Worm (Caenorhabditis elegans): Measurements from ENCODE around the gene C09G5.14.

The C09G5.14 gene

ce11 chrII:10723069-10723468 is at the start of gene C09G5.14:
C09G5.14 (minus strand) TSS chrII:10723169.
- TF ChIP-seq mbf-1 (tag; optimal IDR thresholded peaks at IDR 0.05) (no peak), nhr-21 (tag; optimal IDR thresholded peaks at IDR 0.05) (no peak), crh-2 (tag; optimal IDR thresholded peaks at IDR 0.05) (no peak), dmd-4 (tag; optimal IDR thresholded peaks at IDR 0.05) (no peak), blmp-1 (tag; optimal IDR thresholded peaks at IDR 0.05; ENCODE audit: insufficient read depth) (no peak), ceh-16 (tag; optimal IDR thresholded peaks at IDR 0.05) (no peak), unc-62 (GFP tag; optimal IDR thresholded peaks at IDR 0.05) (no peak), sem-4 (tag; optimal IDR thresholded peaks at IDR 0.05) (no peak), nhr-23 (tag; optimal IDR thresholded peaks at IDR 0.05) (no peak), peb-1 (tag; optimal IDR thresholded peaks at IDR 0.05) (no peak), ZK546.5 (tag; optimal IDR thresholded peaks at IDR 0.05) (no peak), nhr-77 (tag; optimal IDR thresholded peaks at IDR 0.05) (no peak), nhr-237 (tag; optimal IDR thresholded peaks at IDR 0.05) (no peak), lin-11 (tag; optimal IDR thresholded peaks at IDR 0.05) (no peak), sma-9 (GFP tag; optimal IDR thresholded peaks at IDR 0.05) (no peak), sma-9 (tag; optimal IDR thresholded peaks at IDR 0.05) (no peak), Y55F3AM.14 (GFP tag; optimal IDR thresholded peaks at IDR 0.05) (no peak)

- no peak for TF ChIP-seq gmeb-1 (tag; optimal IDR thresholded peaks at IDR 0.05)
- peak; percentile 25 for TF ChIP-seq C34F6.9 (tag; optimal IDR thresholded peaks at IDR 0.05)
- no peak for TF ChIP-seq nhr-77 (tag; optimal IDR thresholded peaks at IDR 0.05)
- TF ChIP-seq crh-2 (tag; optimal IDR thresholded peaks at IDR 0.05) = no peak
- TF ChIP-seq ztf-11 (tag; optimal IDR thresholded peaks at IDR 0.05) = no peak
- peak; percentile 11 for TF ChIP-seq unc-55 (GFP tag; optimal IDR thresholded peaks at IDR 0.05)
- TF ChIP-seq sma-9 (GFP tag; optimal IDR thresholded peaks at IDR 0.05) = peak; percentile 28
- no peak for TF ChIP-seq sma-9 (tag; optimal IDR thresholded peaks at IDR 0.05)
- TF ChIP-seq nhr-6 (tag; optimal IDR thresholded peaks at IDR 0.05) = no peak
- TF ChIP-seq lin-39 (tag; optimal IDR thresholded peaks at IDR 0.05) = no peak
- no peak for TF ChIP-seq peb-1 (tag; optimal IDR thresholded peaks at IDR 0.05)
- no peak for TF ChIP-seq blmp-1 (tag; optimal IDR thresholded peaks at IDR 0.05; ENCODE audit: insufficient read depth)
- TF ChIP-seq unc-39 (tag; optimal IDR thresholded peaks at IDR 0.05) = no peak
- no peak for TF ChIP-seq mdl-1 (tag; optimal IDR thresholded peaks at IDR 0.05)
These were observed 46.3 kb upstream of the C09G5.14 start for ce11 chrII:10769291-10769690.

- TF ChIP-seq lin-39 (tag; optimal IDR thresholded peaks at IDR 0.05) (no peak), nhr-237 (tag; optimal IDR thresholded peaks at IDR 0.05) (no peak), fos-1 (tag; optimal IDR thresholded peaks at IDR 0.05) (no peak), mbf-1 (tag; optimal IDR thresholded peaks at IDR 0.05) (no peak), crh-2 (tag; optimal IDR thresholded peaks at IDR 0.05) (no peak), aly-2 (tag; optimal IDR thresholded peaks at IDR 0.05) (no peak), unc-62 (GFP tag; optimal IDR thresholded peaks at IDR 0.05) (no peak), snpc-4 (tag; optimal IDR thresholded peaks at IDR 0.05) (no peak), mab-5 (tag; optimal IDR thresholded peaks at IDR 0.05) (no peak), F13H6.1 (tag; optimal IDR thresholded peaks at IDR 0.05) (no peak), zag-1 (tag; optimal IDR thresholded peaks at IDR 0.05) (no peak), elt-1 (tag; optimal IDR thresholded peaks at IDR 0.05) (no peak), unc-55 (GFP tag; optimal IDR thresholded peaks at IDR 0.05) (no peak), nhr-129 (tag; optimal IDR thresholded peaks at IDR 0.05) (no peak), sma-3 (GFP tag; optimal IDR thresholded peaks at IDR 0.05) (no peak)
These were observed 45.0 kb upstream of the C09G5.14 start for ce11 chrII:10767977-10768376.

ce11 chrII:10766773-10767172 is 43.8 kb upstream of the C09G5.14 start:
- TF ChIP-seq F13H6.1 (tag; optimal IDR thresholded peaks at IDR 0.05) = no peak
- no peak for TF ChIP-seq snpc-4 (tag; optimal IDR thresholded peaks at IDR 0.05)
- TF ChIP-seq crh-2 (tag; optimal IDR thresholded peaks at IDR 0.05) = no peak
- no peak for TF ChIP-seq nhr-11 (tag; optimal IDR thresholded peaks at IDR 0.05)
- TF ChIP-seq unc-62 (GFP tag; optimal IDR thresholded peaks at IDR 0.05) = no peak
- no peak for TF ChIP-seq ztf-1 (GFP tag; conservative IDR thresholded peaks at IDR 0.05)
- TF ChIP-seq egl-27 (tag; optimal IDR thresholded peaks at IDR 0.05) = no peak
- no peak for TF ChIP-seq zag-1 (tag; optimal IDR thresholded peaks at IDR 0.05)
- no peak for TF ChIP-seq unc-39 (tag; optimal IDR thresholded peaks at IDR 0.05)
- TF ChIP-seq nhr-21 (tag; optimal IDR thresholded peaks at IDR 0.05) = no peak
- no peak for TF ChIP-seq dmd-4 (tag; optimal IDR thresholded peaks at IDR 0.05)
- no peak for TF ChIP-seq nhr-129 (tag; optimal IDR thresholded peaks at IDR 0.05)
- no peak for TF ChIP-seq aly-2 (tag; optimal IDR thresholded peaks at IDR 0.05)
- no peak for TF ChIP-seq nhr-12 (tag; optimal IDR thresholded peaks at IDR 0.05)
- no peak for TF ChIP-seq nhr-237 (tag; optimal IDR thresholded peaks at IDR 0.05)
- TF ChIP-seq nhr-77 (tag; optimal IDR thresholded peaks at IDR 0.05) = no peak
- TF ChIP-seq R02D3.7 (tag; optimal IDR thresholded peaks at IDR 0.05) = no peak
- TF ChIP-seq gmeb-1 (tag; optimal IDR thresholded peaks at IDR 0.05) = no peak

All from whole organism, L2 larva.